Fruit fly (Drosophila melanogaster): ENCODE measurements around the gene knk.

- TF ChIP-seq psq (optimal IDR thresholded peaks at IDR 0.05) (no peak), Myc (optimal IDR thresholded peaks at IDR 0.05) (no peak), Sin3A (optimal IDR thresholded peaks at IDR 0.05) (no peak), h (optimal IDR thresholded peaks at IDR 0.05) (no peak), insv (optimal IDR thresholded peaks at IDR 0.05) (no peak)
These were observed 700 bp downstream of the knk start for dm6 chr3R:10124764-10125163.
